Worm (Caenorhabditis elegans) whole organism, L1 larva: Measurements from ENCODE around the gene nhr-18.

Experiments used
- efl-1 ChIP-seq, 4 experiments: fragments of 150-350 bp; optimal IDR thresholded peaks in 3 of 4; peaks in 1 of 4; 1 replicate in 1 of 4; 2 replicates in 3 of 4; lab custom pipeline; 2014; ENCODE audit warnings: missing biosample characterization in 2 of 4, missing genetic modification characterization in 2 of 4, missing genetic modification reagents in 2 of 4
- elt-3 ChIP-seq, 6 experiments: fragments of 150-350 bp in 1 of 6; sonication (generic microtip); optimal IDR thresholded peaks; 2 replicates each; lab custom pipeline; 2017 to 2018; ENCODE audit warnings: missing biosample characterization in 6 of 6, missing genetic modification characterization in 6 of 6, inconsistent platforms in 1 of 6
- isw-1 ChIP-seq: fragments of 200-800 bp; sonication (Bioruptor generic); IDR thresholded peaks from 2 replicates; pipeline ENCODE4 v1.3.6; 2022; ENCODE audit warnings: missing genetic modification characterization, missing compliant biosample characterization
- lin-13 ChIP-seq: fragments of 150-350 bp; optimal IDR thresholded peaks from 2 replicates; lab custom pipeline; 2014; ENCODE audit warnings: missing biosample characterization, missing genetic modification reagents, missing genetic modification characterization
- nhr-19 ChIP-seq: fragments of 200-800 bp; sonication (Bioruptor generic); conservative IDR thresholded peaks from 2 replicates; pipeline ENCODE4 v1.3.6; 2022; ENCODE audit warnings: missing genetic modification characterization, missing compliant biosample characterization
- nhr-237 ChIP-seq: fragments of 150-350 bp; optimal IDR thresholded peaks from 2 replicates; lab custom pipeline; 2014; ENCODE audit warnings: missing biosample characterization, missing genetic modification characterization
- snpc-4 ChIP-seq: fragments of 150-350 bp; optimal IDR thresholded peaks from 2 replicates; lab custom pipeline; 2014; ENCODE audit warnings: missing biosample characterization, missing genetic modification characterization
- sup-37 ChIP-seq: fragments of 200-800 bp; sonication (Bioruptor generic); optimal IDR thresholded peaks from 2 replicates; lab custom pipeline; 2018; ENCODE audit warnings: mild to moderate bottlenecking, missing genetic modification characterization, missing compliant biosample characterization
- tbx-2 ChIP-seq: sonication (generic microtip); optimal IDR thresholded peaks from 2 replicates; lab custom pipeline; 2016; ENCODE audit warnings: missing genetic modification characterization, missing compliant biosample characterization
- xbp-1 ChIP-seq: sonication (generic microtip); optimal IDR thresholded peaks from 2 replicates; lab custom pipeline; 2016; ENCODE audit warnings: missing genetic modification characterization, missing compliant biosample characterization

- TF ChIP-seq nhr-19 (GFP tag; lab: Robert Waterston, UW), result no peak
- TF ChIP-seq xbp-1 (tag; lab: Kevin White, UChicago), result no peak
- no peak for TF ChIP-seq snpc-4 (tag; lab: Kevin White, UChicago)
- TF ChIP-seq efl-1 (optimal IDR thresholded peaks at IDR 0.05; lab: Kevin White, UChicago), result no peak
- TF ChIP-seq efl-1 (GFP tag; optimal IDR thresholded peaks at IDR 0.05 in 1 of 2; lab: Kevin White, UChicago), result no peak
- TF ChIP-seq sup-37 (GFP tag; lab: Kevin White, UChicago), result no peak
- no peak for TF ChIP-seq lin-13 (GFP tag; lab: Kevin White, UChicago)
- TF ChIP-seq nhr-237 (tag; lab: Kevin White, UChicago), result no peak
- TF ChIP-seq elt-3 (tag; optimal IDR thresholded peaks at IDR 0.05; lab: Kevin White, UChicago), result no peak
- no peak for TF ChIP-seq isw-1 (GFP tag; lab: Robert Waterston, UW)
- no peak for TF ChIP-seq tbx-2 (tag; lab: Kevin White, UChicago)
Measured at ce11 chrV:2254553-2255124, 27.6 kb downstream of the nhr-18 start, which contains the start of gene str-253.
